Fruit fly (Drosophila melanogaster): ENCODE results near the gene muc.

Gene muc

DNA sequence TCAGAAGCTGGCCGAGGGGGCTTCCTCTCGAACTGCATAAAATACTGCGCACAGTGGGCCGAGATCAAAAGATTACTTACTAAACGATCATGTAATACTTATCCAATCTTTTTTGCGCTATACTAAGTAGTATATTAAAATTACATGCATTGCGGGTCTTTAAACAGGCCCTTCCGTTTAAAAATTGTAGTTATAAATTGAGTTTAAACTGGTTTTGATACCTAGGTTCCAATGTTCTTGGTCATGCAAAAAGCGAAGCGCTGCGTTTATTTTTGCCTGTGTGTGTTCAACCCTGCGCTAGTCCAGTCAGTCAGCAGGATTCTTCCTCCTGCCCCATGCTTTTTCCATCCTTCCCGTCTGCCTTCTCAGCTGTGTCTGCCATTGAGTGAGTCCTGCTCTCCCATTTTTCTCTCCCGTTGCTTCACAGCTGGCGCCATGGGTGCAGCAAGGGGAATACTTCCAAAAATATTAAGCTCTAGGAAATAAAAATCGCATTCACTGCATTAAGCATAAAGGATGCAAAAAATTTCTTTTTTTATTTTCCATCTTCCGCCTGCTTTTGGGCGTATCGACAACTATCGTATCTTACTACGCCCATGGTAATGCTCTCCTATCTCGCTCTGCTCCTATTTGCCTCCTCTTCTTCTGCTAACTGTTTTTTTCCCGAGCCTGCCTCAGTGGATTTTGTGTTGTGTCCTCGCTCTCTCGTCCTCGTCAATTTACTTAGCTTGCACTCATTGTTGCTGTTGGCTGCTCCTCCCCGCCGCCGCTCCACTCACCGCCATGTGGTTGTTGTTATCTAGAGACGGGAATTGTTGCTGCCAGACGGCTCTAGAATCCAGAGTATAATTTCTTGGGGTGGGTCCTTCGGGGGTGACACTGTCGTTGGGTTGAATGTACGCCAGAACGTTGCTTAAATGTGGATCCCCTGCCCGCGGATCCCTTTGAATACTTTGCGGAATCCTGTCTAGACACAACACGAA, 6.1 kb upstream of the muc start (continued):
- no peak for TF ChIP-seq amos (GFP tag; IDR thresholded peaks at IDR 0.05; ENCODE audit: partially characterized antibody)
- TF ChIP-seq Xrp1 (GFP tag; IDR thresholded peaks at IDR 0.05) = peak; percentile 65
- TF ChIP-seq CG13123 (GFP tag; optimal IDR thresholded peaks at IDR 0.05) = no peak
- TF ChIP-seq fd96Cb (tag; optimal IDR thresholded peaks at IDR 0.05) = peak; percentile 38
- peak; percentile 63 for TF ChIP-seq Chrac-16 (GFP tag; optimal IDR thresholded peaks at IDR 0.05)
- no peak for TF ChIP-seq knrl (GFP tag; IDR thresholded peaks at IDR 0.05; ENCODE audit: partially characterized antibody)
- no peak for TF ChIP-seq twi (tag; optimal IDR thresholded peaks at IDR 0.05)
- TF ChIP-seq CG3407 (GFP tag; optimal IDR thresholded peaks at IDR 0.05) = no peak
- peak; percentile 57 for TF ChIP-seq ATbp (GFP tag; optimal IDR thresholded peaks at IDR 0.05)
- TF ChIP-seq CG7372 (GFP tag; IDR thresholded peaks at IDR 0.05) = 0 out of 2 replicates have a peak, but pooled peaks have one; percentile 33
- no peak for TF ChIP-seq Scr (GFP tag; IDR thresholded peaks at IDR 0.05; ENCODE audit: partially characterized antibody)
- TF ChIP-seq insv (GFP tag; optimal IDR thresholded peaks at IDR 0.05) = no peak
- no peak for TF ChIP-seq zf30C (GFP tag; optimal IDR thresholded peaks at IDR 0.05)
- TF ChIP-seq chinmo (GFP tag; IDR thresholded peaks at IDR 0.05; ENCODE audit: partially characterized antibody) = no peak
- TF ChIP-seq crol (GFP tag; IDR thresholded peaks at IDR 0.05) = 0 out of 2 replicates have a peak, but pooled peaks have one; percentile 36
- TF ChIP-seq CG34224 (GFP tag; IDR thresholded peaks at IDR 0.05; ENCODE audit: partially characterized antibody) = no peak
- no peak for TF ChIP-seq CG17829 (tag; optimal IDR thresholded peaks at IDR 0.05)
- TF ChIP-seq tin (GFP tag; optimal IDR thresholded peaks at IDR 0.05) = peak; percentile 36
- no peak for TF ChIP-seq Hey (tag; optimal IDR thresholded peaks at IDR 0.05)
- TF ChIP-seq salm (tag; optimal IDR thresholded peaks at IDR 0.05) = no peak
- peak; percentile 56 for TF ChIP-seq CG15011 (GFP tag; optimal IDR thresholded peaks at IDR 0.05)
- no peak for TF ChIP-seq Neu2 (GFP tag; optimal IDR thresholded peaks at IDR 0.05; ENCODE audit: borderline replicate concordance)
- no peak for TF ChIP-seq oc (tag; optimal IDR thresholded peaks at IDR 0.05)
- no peak for TF ChIP-seq mld (GFP tag; IDR thresholded peaks at IDR 0.05; ENCODE audit: partially characterized antibody)
- no peak for TF ChIP-seq D (optimal IDR thresholded peaks at IDR 0.05)
- peak; percentile 30 for TF ChIP-seq D (GFP tag; optimal IDR thresholded peaks at IDR 0.05)
- TF ChIP-seq Max (GFP tag; optimal IDR thresholded peaks at IDR 0.05) = no peak
- TF ChIP-seq Fer1 (GFP tag; optimal IDR thresholded peaks at IDR 0.05) = peak; percentile 81
- TF ChIP-seq CG4617 (GFP tag; optimal IDR thresholded peaks at IDR 0.05; ENCODE audit: borderline replicate concordance) = peak; percentile 5
- TF ChIP-seq D19A (tag; optimal IDR thresholded peaks at IDR 0.05) = peak; percentile 22
- peak; percentile 28 for TF ChIP-seq CG16863 (GFP tag; optimal IDR thresholded peaks at IDR 0.05)
- peak; percentile 56 for TF ChIP-seq dmrt99B (tag; optimal IDR thresholded peaks at IDR 0.05)
- TF ChIP-seq CG11093 (GFP tag; IDR thresholded peaks at IDR 0.05) = no peak
- TF ChIP-seq tna (GFP tag; IDR thresholded peaks at IDR 0.05; ENCODE audit: partially characterized antibody) = no peak
- peak in 1 of 3 experiments; percentile 27 for TF ChIP-seq lola (GFP tag; optimal IDR thresholded peaks at IDR 0.05)
- no peak for TF ChIP-seq Sin3A (optimal IDR thresholded peaks at IDR 0.05)
- TF ChIP-seq CG2889 (GFP tag; IDR thresholded peaks at IDR 0.05) = peak; percentile 59; the same call in 1 of the 3 replicates
- no peak for TF ChIP-seq Sry-β (GFP tag; optimal IDR thresholded peaks at IDR 0.05)
- peak; percentile 65 for TF ChIP-seq NFAT (GFP tag; IDR thresholded peaks at IDR 0.05)
- no peak for TF ChIP-seq gt (GFP tag; IDR thresholded peaks at IDR 0.05)
- TF ChIP-seq ase (GFP tag; IDR thresholded peaks at IDR 0.05) = 0 out of 3 replicates have a peak, but pooled peaks have one; percentile 13
- peak; percentile 53; the same call in 1 of the 2 replicates for TF ChIP-seq ttk (GFP tag; IDR thresholded peaks at IDR 0.05)
- peak; percentile 69 for TF ChIP-seq CG15269 (tag; optimal IDR thresholded peaks at IDR 0.05)
- TF ChIP-seq esg (GFP tag; conservative IDR thresholded peaks at IDR 0.05) = peak; percentile 55; the same call in 1 of the 2 replicates
- peak; percentile 69 for TF ChIP-seq ERR (GFP tag; optimal IDR thresholded peaks at IDR 0.05)
- TF ChIP-seq lilli (GFP tag; optimal IDR thresholded peaks at IDR 0.05) = peak; percentile 90
- TF ChIP-seq CG12219 (GFP tag; optimal IDR thresholded peaks at IDR 0.05) = peak; percentile 30

Measured in whole organism, embryonic.